Fruit fly (Drosophila melanogaster): ENCODE results near the gene CG17544.
A peak's percentile ranks its signal among the peaks of the same experiment; 100 is the strongest.

Gene CG17544

dm6 chr2L:19363530-19363929, 34.8 kb downstream of the CG17544 start (continued):
- TF ChIP-seq CG6813 (GFP tag; optimal IDR thresholded peaks at IDR 0.05) (no peak), CG12155 (GFP tag; optimal IDR thresholded peaks at IDR 0.05) (no peak), CG12391 (tag; optimal IDR thresholded peaks at IDR 0.05) (peak; percentile 12), gsb-n (tag; optimal IDR thresholded peaks at IDR 0.05) (no peak), ken (GFP tag; IDR thresholded peaks at IDR 0.05) (no peak), scrt (GFP tag; optimal IDR thresholded peaks at IDR 0.05) (peak; percentile 49), Nf-YA (GFP tag; IDR thresholded peaks at IDR 0.05) (no peak), Rfx (GFP tag; IDR thresholded peaks at IDR 0.05) (peak; percentile 10; the same call in 1 of the 2 replicates), CG17328 (GFP tag; IDR thresholded peaks at IDR 0.05) (no peak; the same call in 1 of the 2 replicates), Sox100B (GFP tag; optimal IDR thresholded peaks at IDR 0.05) (no peak)

- TF ChIP-seq Optix (GFP tag; IDR thresholded peaks at IDR 0.05) (no peak), ems (GFP tag; optimal IDR thresholded peaks at IDR 0.05) (no peak), CG3281 (GFP tag; optimal IDR thresholded peaks at IDR 0.05) (no peak), CG2129 (GFP tag; IDR thresholded peaks at IDR 0.05; ENCODE audit: partially characterized antibody) (no peak), Lim3 (GFP tag; IDR thresholded peaks at IDR 0.05) (no peak), CG15601 (tag; optimal IDR thresholded peaks at IDR 0.05) (no peak), Hr3 (GFP tag; optimal IDR thresholded peaks at IDR 0.05) (no peak), jing (GFP tag; optimal IDR thresholded peaks at IDR 0.05) (no peak), Opbp (GFP tag; IDR thresholded peaks at IDR 0.05; ENCODE audit: partially characterized antibody) (no peak), az2 (GFP tag; optimal IDR thresholded peaks at IDR 0.05) (no peak), CG12155 (GFP tag; optimal IDR thresholded peaks at IDR 0.05) (no peak), CG6254 (GFP tag; optimal IDR thresholded peaks at IDR 0.05) (no peak), hbn (GFP tag; IDR thresholded peaks at IDR 0.05; ENCODE audit: partially characterized antibody) (peak; percentile 47; the same call in 1 of the 2 replicates), CG9215 (GFP tag; IDR thresholded peaks at IDR 0.05) (no peak), br (optimal IDR thresholded peaks at IDR 0.05) (no peak), CrebB (tag; optimal IDR thresholded peaks at IDR 0.05) (no peak), Xbp1 (GFP tag; optimal IDR thresholded peaks at IDR 0.05) (no peak), CG12299 (tag; optimal IDR thresholded peaks at IDR 0.05) (no peak), CG13123 (GFP tag; optimal IDR thresholded peaks at IDR 0.05) (no peak), zf30C (GFP tag; optimal IDR thresholded peaks at IDR 0.05) (no peak), CoRest (tag; optimal IDR thresholded peaks at IDR 0.05) (no peak), B-H2 (GFP tag; optimal IDR thresholded peaks at IDR 0.05) (no peak), CG6813 (GFP tag; optimal IDR thresholded peaks at IDR 0.05) (no peak), Six4 (GFP tag; optimal IDR thresholded peaks at IDR 0.05) (no peak), seq (GFP tag; IDR thresholded peaks at IDR 0.05) (no peak), oc (tag; optimal IDR thresholded peaks at IDR 0.05) (no peak), Trl (optimal IDR thresholded peaks at IDR 0.05) (peak; percentile 80 to 91), Trl (GFP tag; optimal IDR thresholded peaks at IDR 0.05) (no peak), lbe (GFP tag; optimal IDR thresholded peaks at IDR 0.05) (no peak), hb (GFP tag; IDR thresholded peaks at IDR 0.05; ENCODE audit: partially characterized antibody) (no peak), CG33213 (GFP tag; optimal IDR thresholded peaks at IDR 0.05) (no peak), ind (GFP tag; optimal IDR thresholded peaks at IDR 0.05) (no peak), ac (GFP tag; optimal IDR thresholded peaks at IDR 0.05) (no peak), CG17612 (GFP tag; IDR thresholded peaks at IDR 0.05) (no peak), CG16779 (GFP tag; IDR thresholded peaks at IDR 0.05) (no peak), ci (GFP tag; IDR thresholded peaks at IDR 0.05) (0 out of 3 replicates have a peak, but pooled peaks have one; percentile 39), CG17802 (tag; optimal IDR thresholded peaks at IDR 0.05) (no peak), stc (GFP tag; IDR thresholded peaks at IDR 0.05) (peak; percentile 48), gro (GFP tag; optimal IDR thresholded peaks at IDR 0.05) (no peak), lab (GFP tag; optimal IDR thresholded peaks at IDR 0.05) (no peak), gt (GFP tag; IDR thresholded peaks at IDR 0.05) (no peak), CG4360 (GFP tag; IDR thresholded peaks at IDR 0.05) (no peak)
These were observed 35.4 kb downstream of the CG17544 start, which contains the start of gene dnt for dm6 chr2L:19362734-19363363. TSS of gene dnt (minus strand) at chr2L:19363227.
